Fruit fly (Drosophila melanogaster): ENCODE data around the gene Vps33B.

The Vps33B gene

DNA sequence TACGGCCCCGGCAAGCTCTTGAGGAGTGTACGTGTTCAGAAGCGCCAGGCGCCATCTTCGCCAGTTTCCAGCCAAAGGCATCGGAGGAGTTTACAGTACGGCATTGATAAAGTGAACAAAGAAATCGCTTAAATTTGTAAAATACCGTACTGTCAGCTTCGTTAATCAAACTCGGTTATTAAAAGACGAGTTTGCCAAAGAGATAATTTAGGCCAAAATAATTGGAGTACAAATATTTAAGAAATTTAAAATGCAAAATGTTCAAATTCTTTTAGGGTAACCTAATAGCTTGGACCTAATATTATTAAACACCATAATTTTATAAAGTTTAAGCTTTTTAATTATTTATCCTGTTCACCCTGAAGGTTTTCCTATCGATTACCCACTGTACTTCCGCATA is 21.5 kb upstream of the Vps33B start (continued):
- TF ChIP-seq CG17829 (tag; optimal IDR thresholded peaks at IDR 0.05): peak; percentile 26
- TF ChIP-seq Sox102F (GFP tag; optimal IDR thresholded peaks at IDR 0.05): peak; percentile 8
- TF ChIP-seq CG17361 (GFP tag; IDR thresholded peaks at IDR 0.05): 0 out of 3 replicates have a peak, but pooled peaks have one; percentile 28
- peak; percentile 46 for TF ChIP-seq Hmr (GFP tag; optimal IDR thresholded peaks at IDR 0.05)
- no peak for TF ChIP-seq CG13894 (tag; optimal IDR thresholded peaks at IDR 0.05)
- no peak for TF ChIP-seq CG2875 (GFP tag; optimal IDR thresholded peaks at IDR 0.05)
- TF ChIP-seq Xrp1 (GFP tag; IDR thresholded peaks at IDR 0.05): peak; percentile 43; the same call in 1 of the 2 replicates
- TF ChIP-seq gro (GFP tag; optimal IDR thresholded peaks at IDR 0.05): no peak
- no peak for TF ChIP-seq p53 (GFP tag; optimal IDR thresholded peaks at IDR 0.05)
- TF ChIP-seq CG33213 (GFP tag; optimal IDR thresholded peaks at IDR 0.05): no peak
- no peak for TF ChIP-seq CG17612 (GFP tag; IDR thresholded peaks at IDR 0.05)
- TF ChIP-seq Sox100B (GFP tag; optimal IDR thresholded peaks at IDR 0.05): peak; percentile 3
- peak; percentile 9 for TF ChIP-seq CG18619 (GFP tag; optimal IDR thresholded peaks at IDR 0.05)
- no peak for TF ChIP-seq CG17568 (GFP tag; optimal IDR thresholded peaks at IDR 0.05)
- TF ChIP-seq CG2712 (tag; optimal IDR thresholded peaks at IDR 0.05): peak; percentile 37
- TF ChIP-seq MESR4 (GFP tag; optimal IDR thresholded peaks at IDR 0.05): no peak
- TF ChIP-seq grau (tag; optimal IDR thresholded peaks at IDR 0.05): peak; percentile 77
- peak; percentile 3 for TF ChIP-seq CG10147 (GFP tag; optimal IDR thresholded peaks at IDR 0.05)
- no peak for TF ChIP-seq gsb (GFP tag; IDR thresholded peaks at IDR 0.05)
- TF ChIP-seq bsh (GFP tag; optimal IDR thresholded peaks at IDR 0.05): peak; percentile 13 to 31
- no peak for TF ChIP-seq croc (GFP tag; conservative IDR thresholded peaks at IDR 0.05)
- TF ChIP-seq lola (GFP tag; optimal IDR thresholded peaks at IDR 0.05): peak in 1 of 3 experiments; percentile 28
- no peak for TF ChIP-seq Nf-YC (tag; optimal IDR thresholded peaks at IDR 0.05)
- 0 out of 3 replicates have a peak, but pooled peaks have one; percentile 40 for TF ChIP-seq ken (GFP tag; IDR thresholded peaks at IDR 0.05)
- TF ChIP-seq fu2 (GFP tag; optimal IDR thresholded peaks at IDR 0.05): no peak
- TF ChIP-seq CG11504 (tag; optimal IDR thresholded peaks at IDR 0.05): peak; percentile 28
- no peak for TF ChIP-seq bbx (GFP tag; IDR thresholded peaks at IDR 0.05; ENCODE audit: partially characterized antibody)
- TF ChIP-seq BtbVII (GFP tag; optimal IDR thresholded peaks at IDR 0.05): no peak
- TF ChIP-seq CG15514 (GFP tag; optimal IDR thresholded peaks at IDR 0.05): peak; percentile 9
- peak; percentile 31 for TF ChIP-seq lab (GFP tag; optimal IDR thresholded peaks at IDR 0.05)
- peak; percentile 41 for TF ChIP-seq dmrt11E (tag; optimal IDR thresholded peaks at IDR 0.05)
- TF ChIP-seq CoRest (tag; optimal IDR thresholded peaks at IDR 0.05): peak; percentile 23
- no peak for TF ChIP-seq toy (GFP tag; IDR thresholded peaks at IDR 0.05)
- no peak for TF ChIP-seq oc (tag; optimal IDR thresholded peaks at IDR 0.05)
- no peak for TF ChIP-seq nau (GFP tag; optimal IDR thresholded peaks at IDR 0.05)
- peak; percentile 38 for TF ChIP-seq CG3281 (GFP tag; optimal IDR thresholded peaks at IDR 0.05)
- peak; percentile 45; the same call in 2 of the 3 replicates for TF ChIP-seq row (GFP tag; IDR thresholded peaks at IDR 0.05)
- no peak for TF ChIP-seq C15 (GFP tag; IDR thresholded peaks at IDR 0.05)
- TF ChIP-seq Oli (tag; optimal IDR thresholded peaks at IDR 0.05): peak; percentile 17
- peak; percentile 20 for TF ChIP-seq CG10979 (tag; optimal IDR thresholded peaks at IDR 0.05)
- peak; percentile 3 for TF ChIP-seq lilli (GFP tag; optimal IDR thresholded peaks at IDR 0.05)
- TF ChIP-seq PHDP (tag; optimal IDR thresholded peaks at IDR 0.05): no peak
- TF ChIP-seq phol (tag; optimal IDR thresholded peaks at IDR 0.05): peak; percentile 37
